Fruit fly (Drosophila melanogaster) whole organism, adult: ENCODE measurements around the gene Nepl9.

Experiments
- pad ChIP-seq: fragments of 200-800 bp; sonication (Bioruptor generic); optimal IDR thresholded peaks from 3 replicates; lab custom pipeline; 2017; ENCODE audit warnings: missing biosample characterization, missing genetic modification characterization, mild to moderate bottlenecking, moderate library complexity, missing genetic modification reagents
- tj ChIP-seq: fragments of 200-800 bp; sonication (Bioruptor generic); optimal IDR thresholded peaks from 3 replicates; lab custom pipeline; 2017; ENCODE audit warnings: missing biosample characterization, mild to moderate bottlenecking, missing genetic modification characterization, moderate library complexity

dm6 chr2L:16790671-16791270 lies 46.3 kb downstream of the Nepl9 start, which contains the start of gene Cyt-b5-r:
- no peak for TF ChIP-seq tj (GFP tag; lab: Kevin White, UChicago)
- TF ChIP-seq pad (GFP tag; lab: Kevin White, UChicago): no peak
